Fruit fly (Drosophila melanogaster): ENCODE measurements around the gene pxb.

Gene pxb

dm6 chr3R:15650250-15650649 is 15.7 kb upstream of the pxb start:
- no peak for TF ChIP-seq CTCF (optimal IDR thresholded peaks at IDR 0.05)
- TF ChIP-seq CG8478 (optimal IDR thresholded peaks at IDR 0.05), result no peak

- TF ChIP-seq CG8478 (optimal IDR thresholded peaks at IDR 0.05) (no peak), CTCF (optimal IDR thresholded peaks at IDR 0.05) (no peak)
Observed at dm6 chr3R:15650669-15651068, 15.3 kb upstream of the pxb start.

DNA sequence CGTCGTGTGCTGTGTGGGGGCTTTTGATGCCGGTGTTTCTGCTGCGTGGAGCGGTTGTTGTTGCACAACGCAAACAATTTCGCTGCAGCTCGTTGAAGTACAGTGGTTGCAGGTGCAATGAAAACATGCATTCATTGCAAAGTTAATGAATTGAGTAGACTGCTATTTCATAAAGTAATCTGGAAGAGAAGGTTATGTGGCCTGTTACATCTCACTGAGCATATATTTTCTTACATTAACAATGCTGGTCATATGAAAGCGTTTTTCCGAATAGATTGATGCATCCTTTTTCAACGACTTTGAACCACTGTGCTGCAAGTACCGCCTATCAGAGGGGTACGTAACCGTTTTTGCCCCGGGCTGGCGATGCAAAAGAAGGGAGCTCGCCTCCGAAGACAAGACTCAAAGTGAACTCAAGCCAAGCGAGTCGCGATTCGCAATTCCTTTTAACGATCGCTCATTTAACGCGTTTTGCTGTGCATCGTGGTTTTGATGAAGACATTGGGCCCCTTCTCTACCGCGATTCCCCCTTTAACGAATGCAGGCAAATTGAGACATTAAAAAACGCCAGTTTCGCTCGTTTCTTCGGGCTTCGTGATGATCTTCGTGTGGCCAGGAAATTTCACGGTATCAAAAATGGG is 14.1 kb upstream of the pxb start:
- TF ChIP-seq CTCF (optimal IDR thresholded peaks at IDR 0.05), result no peak
- no peak for TF ChIP-seq CG8478 (optimal IDR thresholded peaks at IDR 0.05)

DNA sequence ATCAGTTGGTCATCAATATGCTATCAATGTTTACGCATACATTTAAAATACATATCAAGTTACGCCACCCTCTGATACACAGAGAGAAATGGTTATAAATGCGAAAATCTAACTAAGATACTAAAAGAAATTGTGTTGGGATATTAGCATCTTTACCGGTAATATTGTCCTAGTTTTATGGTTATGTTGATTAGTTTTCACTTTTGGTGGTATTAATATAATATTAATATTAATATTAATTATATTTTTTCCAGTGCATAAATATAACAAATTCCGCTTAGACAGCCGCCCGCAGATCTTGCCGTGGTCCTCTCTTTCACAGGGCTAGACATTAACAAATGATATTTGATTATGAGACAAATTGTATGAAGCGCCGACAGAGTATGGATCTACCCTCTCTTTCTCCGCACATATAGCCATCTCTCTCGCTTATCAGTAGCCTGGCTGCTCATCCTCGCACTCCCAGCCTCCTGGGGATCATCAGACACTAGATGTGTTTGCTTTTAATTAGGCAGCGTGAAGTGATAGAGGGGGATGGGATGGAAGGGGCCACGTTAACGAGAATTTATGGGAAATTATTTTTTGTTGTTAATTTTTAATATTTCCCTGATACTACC is 13.2 kb upstream of the pxb start:
- TF ChIP-seq CG8478 (optimal IDR thresholded peaks at IDR 0.05), result no peak
- TF ChIP-seq CTCF (optimal IDR thresholded peaks at IDR 0.05), result no peak

dm6 chr3R:15653768-15654387 is 12.1 kb upstream of the pxb start:
- TF ChIP-seq CG8478 (optimal IDR thresholded peaks at IDR 0.05) (no peak), CTCF (optimal IDR thresholded peaks at IDR 0.05) (no peak)

dm6 chr3R:15654870-15655269 is 11.1 kb upstream of the pxb start:
- no peak for TF ChIP-seq CG8478 (optimal IDR thresholded peaks at IDR 0.05)
- no peak for TF ChIP-seq CTCF (optimal IDR thresholded peaks at IDR 0.05)

dm6 chr3R:15655415-15655814 is 10.6 kb upstream of the pxb start:
- TF ChIP-seq CTCF (optimal IDR thresholded peaks at IDR 0.05) (no peak), CG8478 (optimal IDR thresholded peaks at IDR 0.05) (no peak)

DNA sequence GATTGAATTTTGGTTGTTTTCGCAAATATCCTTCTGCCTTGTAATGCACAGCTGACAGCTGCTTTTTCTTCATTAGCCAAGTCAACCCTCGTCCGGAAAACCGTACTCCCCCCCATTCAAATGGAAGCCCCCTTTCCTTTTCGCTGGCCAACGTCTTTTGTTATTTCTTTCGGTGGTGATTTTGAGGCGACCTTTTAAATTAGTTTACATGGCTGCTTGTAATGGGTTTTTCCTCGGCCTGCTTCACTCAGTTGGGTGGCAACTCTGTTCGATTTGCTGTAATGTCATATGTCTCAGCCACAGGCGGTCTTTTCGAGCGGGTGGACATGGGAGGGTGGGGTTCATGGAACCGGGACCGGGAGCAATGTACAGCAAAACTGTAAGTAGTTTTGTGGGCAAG is 5.5 kb upstream of the pxb start:
- TF ChIP-seq CG8478 (optimal IDR thresholded peaks at IDR 0.05) (no peak), CTCF (optimal IDR thresholded peaks at IDR 0.05) (no peak)

dm6 chr3R:15664321-15665172 is 1.4 kb upstream of the pxb start:
- TF ChIP-seq CG8478 (optimal IDR thresholded peaks at IDR 0.05), result no peak
- TF ChIP-seq CTCF (optimal IDR thresholded peaks at IDR 0.05), result no peak

DNA sequence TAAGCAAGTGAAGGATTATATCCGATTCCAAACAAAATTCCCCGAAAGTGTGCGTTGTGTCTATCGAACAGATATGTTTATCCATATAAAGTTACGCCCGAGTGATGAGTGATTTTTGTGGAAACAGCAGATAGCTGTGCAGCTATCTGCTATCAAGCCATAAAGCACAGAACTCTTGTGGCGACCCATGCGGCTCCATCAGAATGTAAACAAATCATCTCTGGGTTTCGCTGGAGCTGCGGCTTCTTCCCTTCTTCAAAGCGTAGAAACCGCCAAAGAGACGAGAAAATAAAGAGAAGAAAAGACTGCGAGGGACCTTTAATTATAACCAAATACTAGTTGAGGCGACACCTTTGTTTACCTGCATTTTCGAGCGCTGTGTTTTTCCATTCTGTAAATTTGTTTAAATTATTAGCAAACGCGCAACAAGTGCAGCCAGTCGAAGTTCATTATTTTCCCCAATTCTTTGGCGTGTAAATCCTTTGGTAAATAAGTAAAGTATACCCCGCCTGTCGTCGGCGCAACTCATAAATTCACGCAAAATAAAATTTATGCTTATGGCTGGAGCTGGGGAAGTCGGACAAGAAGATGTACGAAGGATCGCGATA is 1.0 kb downstream of the pxb start:
- TF ChIP-seq CG8478 (optimal IDR thresholded peaks at IDR 0.05) (no peak), CTCF (optimal IDR thresholded peaks at IDR 0.05) (no peak)

DNA sequence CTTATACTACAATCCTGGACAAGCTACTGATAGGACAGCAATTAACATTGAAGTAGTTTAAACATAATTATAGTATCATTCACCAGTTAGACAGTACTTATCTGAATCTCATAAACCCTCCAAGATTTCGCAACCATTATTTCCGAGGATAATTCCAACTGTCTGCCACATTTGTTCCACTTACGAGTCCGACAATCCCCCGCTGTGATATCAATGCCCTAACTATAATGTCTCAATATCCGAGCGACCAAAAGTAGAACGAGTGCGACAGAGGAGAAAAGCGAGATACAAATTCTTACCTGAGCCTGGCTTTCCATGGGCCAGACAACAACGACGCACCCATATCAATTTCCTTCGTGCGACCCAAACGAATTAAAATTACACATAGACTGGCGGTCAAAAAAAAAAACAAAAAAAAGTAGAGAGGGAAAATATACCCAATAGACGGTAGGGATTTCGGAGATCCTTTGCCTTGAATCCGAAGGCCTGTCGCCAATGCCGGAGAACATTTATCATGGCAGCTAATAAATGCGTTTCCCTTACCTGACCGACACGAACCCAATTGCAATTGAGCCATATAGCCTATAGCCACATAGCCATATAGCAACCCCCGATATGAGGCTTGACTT is 3.0 kb downstream of the pxb start:
- TF ChIP-seq CG8478 (optimal IDR thresholded peaks at IDR 0.05) (no peak), CTCF (optimal IDR thresholded peaks at IDR 0.05) (no peak)

dm6 chr3R:15670559-15670958 is 4.6 kb downstream of the pxb start:
- TF ChIP-seq CG8478 (optimal IDR thresholded peaks at IDR 0.05) (no peak), CTCF (optimal IDR thresholded peaks at IDR 0.05) (no peak)

dm6 chr3R:15672302-15672701 is 6.3 kb downstream of the pxb start:
- TF ChIP-seq CTCF (optimal IDR thresholded peaks at IDR 0.05) (no peak), CG8478 (optimal IDR thresholded peaks at IDR 0.05) (no peak)

- TF ChIP-seq CG8478 (optimal IDR thresholded peaks at IDR 0.05), result no peak
- TF ChIP-seq CTCF (optimal IDR thresholded peaks at IDR 0.05), result no peak
Observed at dm6 chr3R:15673248-15673647, 7.3 kb downstream of the pxb start.
